Worm (Caenorhabditis elegans): ENCODE measurements around the gene clc-22.

DNA sequence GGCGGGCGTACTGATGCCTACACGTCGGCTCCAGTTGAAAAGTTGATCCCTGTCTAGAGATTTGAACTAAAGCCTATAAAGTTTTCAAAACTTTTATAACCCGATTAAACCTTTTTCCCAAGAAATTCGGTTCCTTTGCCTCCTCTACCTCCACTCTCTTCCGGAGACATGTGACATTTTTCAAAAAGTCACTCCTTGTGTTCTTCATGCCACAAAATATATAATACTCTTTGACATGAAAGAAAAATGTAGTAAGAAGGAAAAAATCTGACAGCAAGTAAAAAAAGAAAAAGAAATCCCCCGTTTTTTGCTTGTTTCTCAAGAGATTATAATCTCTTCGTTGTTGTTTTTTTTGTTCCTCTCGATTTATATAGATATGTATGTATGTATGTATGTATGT lies 41.0 kb downstream of the clc-22 start:
- TF ChIP-seq dox-1 (GFP tag; IDR thresholded peaks at IDR 0.05) (no peak), nhr-90 (tag; optimal IDR thresholded peaks at IDR 0.05) (no peak), ama-1 (optimal IDR thresholded peaks at IDR 0.05) (no peak), ama-1 (GFP tag; optimal IDR thresholded peaks at IDR 0.05) (no peak), efl-1 (GFP tag; optimal IDR thresholded peaks at IDR 0.05) (no peak), Y53G8AR.9 (GFP tag; conservative IDR thresholded peaks at IDR 0.05) (no peak), pha-4 (tag; optimal IDR thresholded peaks at IDR 0.05) (no peak), Y53F4B.3 (GFP tag; IDR thresholded peaks at IDR 0.05) (no peak), him-1 (tag; optimal IDR thresholded peaks at IDR 0.05) (no peak), B0261.1 (tag; optimal IDR thresholded peaks at IDR 0.05) (no peak), unc-130 (GFP tag; optimal IDR thresholded peaks at IDR 0.05) (no peak)

Measured in whole organism, young adult.